Worm (Caenorhabditis elegans) whole organism, L4 larva: ENCODE results near the gene R08A2.5.
A peak's percentile ranks its signal among the peaks of the same experiment; 100 is the strongest.

Experiments
- F10B5.3 ChIP-seq: sonication (generic microtip); optimal IDR thresholded peaks from 2 replicates; lab custom pipeline; 2016; ENCODE audit warnings: mild to moderate bottlenecking, missing genetic modification characterization, missing compliant biosample characterization
- F44E2.7 ChIP-seq: fragments of 200-800 bp; sonication (Bioruptor generic); IDR thresholded peaks from 2 replicates; pipeline ENCODE4 v2.1.2; 2022; ENCODE audit warnings: missing genetic modification characterization, missing compliant biosample characterization
- R02D3.7 ChIP-seq: fragments of 150-350 bp; sonication (generic microtip); optimal IDR thresholded peaks from 3 replicates; lab custom pipeline; 2014; ENCODE audit warnings: missing biosample characterization, missing genetic modification characterization
- Y105C5A.15 ChIP-seq: fragments of 200-800 bp; sonication (Bioruptor generic); IDR thresholded peaks from 2 replicates; pipeline ENCODE4 v1.3.6; 2022; ENCODE audit warnings: missing genetic modification characterization, missing compliant biosample characterization
- Y48G9A.11 ChIP-seq: fragments of 200-800 bp; sonication (Bioruptor generic); IDR thresholded peaks from 2 replicates; pipeline ENCODE4 v1.3.6; 2022; ENCODE audit warnings: missing genetic modification reagents, missing genetic modification characterization, missing compliant biosample characterization
- Y75B8A.6 ChIP-seq: fragments of 200-800 bp; sonication (Bioruptor generic); IDR thresholded peaks from 2 replicates; pipeline ENCODE4 v1.3.6; 2022; ENCODE audit warnings: missing genetic modification reagents, missing genetic modification characterization, missing compliant biosample characterization
- ZK337.2 ChIP-seq: fragments of 200-800 bp; sonication (Bioruptor generic); IDR thresholded peaks from 2 replicates; pipeline ENCODE4 v1.3.6; 2022; ENCODE audit warnings: missing genetic modification reagents, missing genetic modification characterization, missing compliant biosample characterization
- aha-1 ChIP-seq: fragments of 150-350 bp; peaks from one replicate; lab custom pipeline; 2014; ENCODE audit warnings: missing biosample characterization, missing genetic modification characterization
- arid-1 ChIP-seq: fragments of 200-800 bp; sonication (Bioruptor generic); conservative IDR thresholded peaks from 2 replicates; pipeline ENCODE4 v1.3.6; 2022; ENCODE audit warnings: missing genetic modification reagents, missing genetic modification characterization, missing compliant biosample characterization
- attf-4 ChIP-seq: sonication (generic microtip); optimal IDR thresholded peaks from 3 replicates; lab custom pipeline; 2017; ENCODE audit warnings: missing biosample characterization, missing genetic modification characterization
- ceh-20 ChIP-seq: fragments of 200-800 bp; sonication (Bioruptor generic); IDR thresholded peaks from 2 replicates; pipeline ENCODE4 v1.3.6; 2022; ENCODE audit warnings: missing genetic modification reagents, missing genetic modification characterization, missing compliant biosample characterization
- ceh-82 ChIP-seq: sonication (generic microtip); optimal IDR thresholded peaks from 2 replicates; lab custom pipeline; 2017; ENCODE audit warnings: missing biosample characterization, missing genetic modification characterization
- ctbp-1 ChIP-seq: fragments of 200-800 bp; sonication (Bioruptor generic); IDR thresholded peaks from 2 replicates; pipeline ENCODE4 v1.3.6; 2022; ENCODE audit warnings: missing genetic modification reagents, missing genetic modification characterization, missing compliant biosample characterization
- daf-16 ChIP-seq, 3 experiments: sonication (generic microtip); optimal IDR thresholded peaks; 2 replicates each; lab custom pipeline; 2016 to 2017; ENCODE audit warnings: missing genetic modification characterization in 3 of 3, missing genetic modification reagents in 3 of 3, mild to moderate bottlenecking in 2 of 3, missing compliant biosample characterization in 2 of 3, missing biosample characterization in 1 of 3, moderate library complexity in 1 of 3
- dmd-8 ChIP-seq: fragments of 200-800 bp; sonication (Bioruptor generic); IDR thresholded peaks from 2 replicates; pipeline ENCODE4 v1.3.6; 2022; ENCODE audit warnings: missing genetic modification characterization, missing compliant biosample characterization
- dmd-9 ChIP-seq: fragments of 200-800 bp; sonication (Bioruptor generic); IDR thresholded peaks from 2 replicates; pipeline ENCODE4 v1.3.6; 2022; ENCODE audit warnings: missing genetic modification reagents, missing genetic modification characterization, missing compliant biosample characterization
- dpl-1 ChIP-seq: fragments of 150-350 bp; optimal IDR thresholded peaks from 2 replicates; lab custom pipeline; 2014; ENCODE audit warnings: missing biosample characterization, missing genetic modification reagents, missing genetic modification characterization
- dve-1 ChIP-seq: sonication (generic microtip); optimal IDR thresholded peaks from 2 replicates; lab custom pipeline; 2017; ENCODE audit warnings: antibody characterized with exemption, mild to moderate bottlenecking, missing genetic modification characterization, missing compliant biosample characterization; ENCODE audit not compliant: insufficient read depth
- egl-27 ChIP-seq: sonication (generic microtip); optimal IDR thresholded peaks from 3 replicates; lab custom pipeline; 2017; ENCODE audit warnings: missing biosample characterization, missing genetic modification reagents, missing genetic modification characterization
- fos-1 ChIP-seq: fragments of 150-350 bp; optimal IDR thresholded peaks from 2 replicates; lab custom pipeline; 2014; ENCODE audit warnings: missing biosample characterization, missing genetic modification characterization
- gei-8 ChIP-seq: fragments of 200-800 bp; sonication (Bioruptor generic); optimal IDR thresholded peaks from 2 replicates; lab custom pipeline; 2018; ENCODE audit warnings: mild to moderate bottlenecking, missing genetic modification characterization, missing compliant biosample characterization
- hif-1 ChIP-seq, 2 experiments: sonication (generic microtip); optimal IDR thresholded peaks; 2 replicates each; lab custom pipeline; 2016 to 2017; ENCODE audit warnings: missing compliant biosample characterization in 2 of 2, missing genetic modification characterization in 2 of 2, missing genetic modification reagents in 2 of 2, missing genotype in 2 of 2, mild to moderate bottlenecking in 1 of 2
- hlh-11 ChIP-seq: fragments of 200-800 bp; sonication (Bioruptor generic); optimal IDR thresholded peaks from 2 replicates; lab custom pipeline; 2018; ENCODE audit warnings: mild to moderate bottlenecking, missing genetic modification characterization, missing compliant biosample characterization
- hmg-1.1 ChIP-seq: fragments of 200-800 bp; sonication (Bioruptor generic); IDR thresholded peaks from 2 replicates; pipeline ENCODE4 v1.3.6; 2022; ENCODE audit warnings: missing genetic modification reagents, missing genetic modification characterization, missing compliant biosample characterization
- jun-1 ChIP-seq: fragments of 150-350 bp; optimal IDR thresholded peaks from 2 replicates; lab custom pipeline; 2014; ENCODE audit warnings: missing biosample characterization, missing genetic modification reagents, missing genetic modification characterization
- lin-1 ChIP-seq: fragments of 200-800 bp; sonication (Bioruptor generic); IDR thresholded peaks from 2 replicates; pipeline ENCODE4 v1.3.6; 2022; ENCODE audit warnings: missing genetic modification reagents, missing genetic modification characterization, missing compliant biosample characterization
- lin-13 ChIP-seq: fragments of 150-350 bp; optimal IDR thresholded peaks from 2 replicates; lab custom pipeline; 2014; ENCODE audit warnings: missing biosample characterization, missing genetic modification reagents, missing genetic modification characterization
- lin-39 ChIP-seq: fragments of 150-350 bp; optimal IDR thresholded peaks from 2 replicates; lab custom pipeline; 2014; ENCODE audit warnings: missing biosample characterization, missing genetic modification reagents, missing genetic modification characterization
- madf-5 ChIP-seq, 2 experiments: fragments of 200-800 bp; sonication (Bioruptor generic); IDR thresholded peaks; 2 replicates each; pipeline ENCODE4 v1.3.6; 2022; ENCODE audit warnings: missing compliant biosample characterization in 2 of 2, missing genetic modification characterization in 2 of 2
- mes-2 ChIP-seq: sonication (generic microtip); optimal IDR thresholded peaks from 2 replicates; lab custom pipeline; 2016; ENCODE audit warnings: missing genotype, mild to moderate bottlenecking, missing genetic modification characterization, missing compliant biosample characterization; ENCODE audit not compliant: poor library complexity, severe bottlenecking
- nhr-102 ChIP-seq: sonication (generic microtip); optimal IDR thresholded peaks from 2 replicates; lab custom pipeline; 2016; ENCODE audit warnings: mild to moderate bottlenecking, missing genetic modification characterization, moderate library complexity, missing compliant biosample characterization
- nhr-11 ChIP-seq: fragments of 150-350 bp; optimal IDR thresholded peaks from 2 replicates; lab custom pipeline; 2014; ENCODE audit warnings: missing biosample characterization, missing genetic modification characterization
- nhr-28 ChIP-seq: fragments of 150-350 bp; optimal IDR thresholded peaks from 2 replicates; lab custom pipeline; 2014; ENCODE audit warnings: missing biosample characterization, missing genetic modification characterization
- nhr-77 ChIP-seq: fragments of 150-350 bp; optimal IDR thresholded peaks from 2 replicates; lab custom pipeline; 2014; ENCODE audit warnings: missing biosample characterization, missing genetic modification characterization
- pqm-1 ChIP-seq: sonication (generic microtip); optimal IDR thresholded peaks from 2 replicates; lab custom pipeline; 2017; ENCODE audit warnings: missing biosample characterization, missing genetic modification characterization
- skn-1 ChIP-seq: fragments of 150-350 bp; optimal IDR thresholded peaks from 2 replicates; lab custom pipeline; 2014; ENCODE audit warnings: missing biosample characterization, missing genetic modification characterization
- snpc-1.2 ChIP-seq: fragments of 200-800 bp; sonication (Bioruptor generic); IDR thresholded peaks from 2 replicates; pipeline ENCODE4 v1.3.6; 2022; ENCODE audit warnings: missing genetic modification reagents, missing genetic modification characterization, missing compliant biosample characterization
- spr-3 ChIP-seq: fragments of 200-800 bp; sonication (Bioruptor generic); optimal IDR thresholded peaks from 2 replicates; lab custom pipeline; 2018; ENCODE audit warnings: mild to moderate bottlenecking, missing genetic modification characterization, missing compliant biosample characterization
- tra-1 ChIP-seq: fragments of 200-800 bp; sonication (Bioruptor generic); IDR thresholded peaks from 2 replicates; pipeline ENCODE4 v1.3.6; 2022; ENCODE audit warnings: missing genetic modification reagents, missing genetic modification characterization, missing compliant biosample characterization
- zip-11 ChIP-seq: fragments of 200-800 bp; sonication (Bioruptor generic); IDR thresholded peaks from 2 replicates; pipeline ENCODE4 v1.3.6; 2022; ENCODE audit warnings: missing genetic modification characterization, missing compliant biosample characterization

R08A2.5 gene

ce11 chrV:14696604-14697307 lies 15.7 kb upstream of the R08A2.5 start, which contains the start of gene unc-112 (continued):
- TF ChIP-seq lin-39 (tag; lab: Kevin White, UChicago): no peak
- no peak for TF ChIP-seq spr-3 (GFP tag; lab: Kevin White, UChicago)
- no peak for TF ChIP-seq snpc-1.2 (GFP tag; lab: Robert Waterston, UW)
- TF ChIP-seq ZK337.2 (GFP tag; lab: Robert Waterston, UW): no peak
- TF ChIP-seq dmd-9 (GFP tag; lab: Robert Waterston, UW): no peak
- TF ChIP-seq daf-16 (GFP tag; optimal IDR thresholded peaks at IDR 0.05; lab: Kevin White, UChicago): peak in 1 of 2 experiments; percentile 71
- no peak for TF ChIP-seq daf-16 (tag; optimal IDR thresholded peaks at IDR 0.05; lab: Kevin White, UChicago)
- peak; percentile 83 for TF ChIP-seq nhr-11 (tag; lab: Kevin White, UChicago)
- no peak for TF ChIP-seq ceh-20 (GFP tag; lab: Robert Waterston, UW)
- TF ChIP-seq aha-1 (tag; lab: Kevin White, UChicago): peak; percentile 98
- TF ChIP-seq dpl-1 (GFP tag; lab: Kevin White, UChicago): peak; percentile 51
- peak in 1 of 2 experiments; percentile 68 for TF ChIP-seq hif-1 (tag; optimal IDR thresholded peaks at IDR 0.05; lab: Kevin White, UChicago)
- TF ChIP-seq Y75B8A.6 (GFP tag; lab: Robert Waterston, UW): no peak
- no peak for TF ChIP-seq tra-1
- TF ChIP-seq jun-1 (tag; lab: Kevin White, UChicago): peak; percentile 45
- peak; percentile 54; the same call in 1 of the 2 replicates for TF ChIP-seq lin-1 (GFP tag; lab: Robert Waterston, UW)
- TF ChIP-seq attf-4 (tag; lab: Kevin White, UChicago): no peak
- TF ChIP-seq fos-1 (tag; lab: Kevin White, UChicago): no peak
- peak; percentile 14 for TF ChIP-seq gei-8 (GFP tag; lab: Kevin White, UChicago)
- no peak for TF ChIP-seq R02D3.7 (tag; lab: Kevin White, UChicago)
- peak; percentile 58 for TF ChIP-seq lin-13 (GFP tag; lab: Kevin White, UChicago)
- TF ChIP-seq F44E2.7: no peak
- TF ChIP-seq skn-1: no peak
- TF ChIP-seq hmg-1.1 (GFP tag; lab: Robert Waterston, UW): peak; percentile 83
- peak; percentile 50 for TF ChIP-seq F10B5.3 (tag; lab: Kevin White, UChicago)
- TF ChIP-seq nhr-77 (tag; lab: Kevin White, UChicago): peak; percentile 54
- TF ChIP-seq zip-11 (GFP tag; lab: Robert Waterston, UW): no peak
- no peak for TF ChIP-seq Y105C5A.15 (GFP tag; lab: Robert Waterston, UW)
- TF ChIP-seq dmd-8 (GFP tag; lab: Robert Waterston, UW): no peak
- TF ChIP-seq egl-27 (tag; lab: Kevin White, UChicago): no peak
- TF ChIP-seq pqm-1 (tag; lab: Kevin White, UChicago): peak; percentile 84
- 0 out of 2 replicates have a peak, but pooled peaks have one; percentile 19 for TF ChIP-seq arid-1 (GFP tag; lab: Robert Waterston, UW)
- TF ChIP-seq ctbp-1 (GFP tag; lab: Robert Waterston, UW): peak; percentile 60
- no peak for TF ChIP-seq nhr-102
- TF ChIP-seq mes-2 (tag; lab: Kevin White, UChicago): peak; percentile 61
- TF ChIP-seq nhr-28 (tag; lab: Kevin White, UChicago): peak; percentile 90
- peak; percentile 84 for TF ChIP-seq dve-1 (tag; lab: Kevin White, UChicago)
- no peak for TF ChIP-seq ceh-82 (tag; lab: Kevin White, UChicago)
- peak; percentile 94 for TF ChIP-seq hlh-11 (tag; lab: Kevin White, UChicago)
- no peak for TF ChIP-seq Y48G9A.11 (GFP tag; lab: Robert Waterston, UW)
- 0 out of 4 replicates have a peak, but pooled peaks of 1 of the 2 experiments have one; percentile 9 for TF ChIP-seq madf-5 (GFP tag; IDR thresholded peaks at IDR 0.05; lab: Robert Waterston, UW)
- TF ChIP-seq, all 104 proteins: peak for 35
